Worm (Caenorhabditis elegans) whole organism, mixed stage, embryonic: ENCODE data around the gene cpsf-1.

Experiments
- blmp-1 ChIP-seq: fragments of 150-350 bp; optimal IDR thresholded peaks from 2 replicates; lab custom pipeline; 2014; ENCODE audit warnings: missing biosample characterization, missing genetic modification characterization
- ceh-39 ChIP-seq: fragments of 150-350 bp; optimal IDR thresholded peaks from 2 replicates; lab custom pipeline; 2014; ENCODE audit warnings: missing biosample characterization, missing genetic modification characterization
- ces-1 ChIP-seq: fragments of 150-350 bp; optimal IDR thresholded peaks from 2 replicates; lab custom pipeline; 2014; ENCODE audit warnings: missing biosample characterization, missing genetic modification reagents, missing genetic modification characterization
- elt-1 ChIP-seq: sonication (generic microtip); optimal IDR thresholded peaks from 2 replicates; lab custom pipeline; 2017; ENCODE audit warnings: missing genetic modification characterization, mild to moderate bottlenecking, missing compliant biosample characterization, antibody characterized with exemption, moderate library complexity, borderline replicate concordance; ENCODE audit not compliant: insufficient read depth
- hlh-1 ChIP-seq: fragments of 150-350 bp; optimal IDR thresholded peaks from 2 replicates; lab custom pipeline; 2014; ENCODE audit warnings: missing biosample characterization, missing genetic modification reagents, missing genetic modification characterization
- lsy-2 ChIP-seq: fragments of 150-350 bp; optimal IDR thresholded peaks from 2 replicates; lab custom pipeline; 2014; ENCODE audit warnings: missing biosample characterization, missing genetic modification characterization
- pha-4 ChIP-seq: fragments of 150-350 bp; optimal IDR thresholded peaks from 2 replicates; lab custom pipeline; 2018; ENCODE audit warnings: missing biosample characterization, missing genetic modification reagents, missing genetic modification characterization
- snpc-4 ChIP-seq: fragments of 150-350 bp; optimal IDR thresholded peaks from 2 replicates; lab custom pipeline; 2014; ENCODE audit warnings: missing biosample characterization, missing genetic modification characterization
- sptf-1 ChIP-seq: sonication (generic microtip); optimal IDR thresholded peaks from 2 replicates; lab custom pipeline; 2017; ENCODE audit warnings: mild to moderate bottlenecking, missing genetic modification characterization, moderate library complexity, missing compliant biosample characterization
- tbx-8 ChIP-seq: fragments of 200-800 bp; sonication (Bioruptor generic); optimal IDR thresholded peaks from 2 replicates; lab custom pipeline; 2018; ENCODE audit warnings: mild to moderate bottlenecking, missing genetic modification characterization, moderate library complexity, missing compliant biosample characterization
- ztf-11 ChIP-seq: fragments of 150-350 bp; optimal IDR thresholded peaks from 2 replicates; lab custom pipeline; 2014; ENCODE audit warnings: missing biosample characterization, missing genetic modification characterization

DNA sequence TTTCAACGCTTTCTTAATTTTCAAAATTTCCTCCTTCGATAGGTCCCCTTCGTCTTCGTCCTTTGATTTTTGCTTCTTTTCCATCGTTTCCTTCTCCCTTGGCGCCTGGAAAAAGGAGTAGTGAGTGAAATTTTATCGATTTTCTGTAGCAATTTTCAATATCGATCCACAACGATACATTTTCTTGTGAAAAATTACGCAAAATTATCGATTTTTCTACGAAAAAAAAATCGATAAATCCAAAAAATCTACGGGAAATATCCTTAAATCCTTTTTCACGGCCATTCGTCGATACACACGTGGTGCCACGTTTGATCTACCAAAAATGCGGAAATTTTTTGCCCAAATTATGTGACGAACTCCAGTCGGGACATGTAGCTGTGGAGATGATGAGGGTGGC, 61.7 kb downstream of the cpsf-1 start:
- TF ChIP-seq pha-4 (tag; lab: Kevin White, UChicago) (no peak), elt-1 (tag; lab: Kevin White, UChicago) (no peak), snpc-4 (tag; lab: Kevin White, UChicago) (no peak), ces-1 (GFP tag; lab: Kevin White, UChicago) (no peak), blmp-1 (tag; lab: Kevin White, UChicago) (no peak), ceh-39 (tag; lab: Kevin White, UChicago) (no peak), tbx-8 (GFP tag; lab: Kevin White, UChicago) (no peak), ztf-11 (tag; lab: Kevin White, UChicago) (no peak), lsy-2 (tag; lab: Kevin White, UChicago) (no peak), hlh-1 (tag; lab: Kevin White, UChicago) (no peak), sptf-1 (tag; lab: Kevin White, UChicago) (no peak)
